Worm (Caenorhabditis elegans) whole organism, L3 larva: ENCODE data around the gene clec-136.
A peak's percentile ranks its signal among the peaks of the same experiment; 100 is the strongest.

Source experiments
- ZK546.5 ChIP-seq: sonication (generic microtip); optimal IDR thresholded peaks from 2 replicates; lab custom pipeline; 2017; ENCODE audit warnings: missing biosample characterization, missing genetic modification characterization
- aly-2 ChIP-seq: fragments of 150-350 bp; optimal IDR thresholded peaks from 2 replicates; lab custom pipeline; 2014; ENCODE audit warnings: missing biosample characterization, missing genetic modification characterization
- ama-1 ChIP-seq: fragments of 150-350 bp; optimal IDR thresholded peaks from 2 replicates; lab custom pipeline; 2018
- ceh-16 ChIP-seq: sonication (generic microtip); optimal IDR thresholded peaks from 2 replicates; lab custom pipeline; 2017; ENCODE audit warnings: missing biosample characterization, missing genetic modification characterization
- ceh-28 ChIP-seq: fragments of 150-350 bp; optimal IDR thresholded peaks from 2 replicates; lab custom pipeline; 2014; ENCODE audit warnings: missing biosample characterization, missing genetic modification reagents, missing genetic modification characterization
- ceh-82 ChIP-seq: fragments of 150-350 bp; optimal IDR thresholded peaks from 2 replicates; lab custom pipeline; 2014; ENCODE audit warnings: missing biosample characterization, missing genetic modification characterization
- ceh-9 ChIP-seq: sonication (generic microtip); optimal IDR thresholded peaks from 2 replicates; lab custom pipeline; 2018; ENCODE audit warnings: missing biosample characterization, missing genetic modification characterization
- egl-27 ChIP-seq: sonication (generic microtip); optimal IDR thresholded peaks from 4 replicates; lab custom pipeline; 2017; ENCODE audit warnings: missing biosample characterization, missing genetic modification reagents, missing genetic modification characterization
- elt-1 ChIP-seq: fragments of 150-350 bp; optimal IDR thresholded peaks from 2 replicates; lab custom pipeline; 2014; ENCODE audit warnings: missing biosample characterization, missing genetic modification characterization
- elt-2 ChIP-seq: sonication (generic microtip); optimal IDR thresholded peaks from 2 replicates; lab custom pipeline; 2016; ENCODE audit warnings: missing genetic modification reagents, mild to moderate bottlenecking, missing genetic modification characterization, missing compliant biosample characterization
- elt-3 ChIP-seq, 3 experiments: fragments of 150-350 bp in 1 of 3; sonication (generic microtip) in 2 of 3; optimal IDR thresholded peaks; 2 replicates in 2 of 3; 4 replicates in 1 of 3; lab custom pipeline; 2014 to 2017; ENCODE audit warnings: missing biosample characterization in 3 of 3, missing genetic modification characterization in 3 of 3
- eor-1 ChIP-seq, 2 experiments: fragments of 150-350 bp; optimal IDR thresholded peaks; 2 replicates each; lab custom pipeline; 2014 to 2018; ENCODE audit warnings: missing biosample characterization in 2 of 2, missing genetic modification characterization in 2 of 2
- fkh-10 ChIP-seq: sonication (generic microtip); optimal IDR thresholded peaks from 2 replicates; lab custom pipeline; 2017; ENCODE audit warnings: missing biosample characterization, missing genetic modification reagents, missing genetic modification characterization
- fkh-2 ChIP-seq: fragments of 150-350 bp; optimal IDR thresholded peaks from 2 replicates; lab custom pipeline; 2014; ENCODE audit warnings: missing biosample characterization, missing genetic modification reagents, missing genetic modification characterization
- fos-1 ChIP-seq: fragments of 150-350 bp; optimal IDR thresholded peaks from 2 replicates; lab custom pipeline; 2014; ENCODE audit warnings: missing biosample characterization, missing genetic modification characterization
- jun-1 ChIP-seq: fragments of 150-350 bp; optimal IDR thresholded peaks from 2 replicates; lab custom pipeline; 2014; ENCODE audit warnings: missing biosample characterization, missing genetic modification reagents, missing genetic modification characterization
- lsy-12 ChIP-seq: sonication (generic microtip); optimal IDR thresholded peaks from 2 replicates; lab custom pipeline; 2016; ENCODE audit warnings: mild to moderate bottlenecking, missing genetic modification characterization, missing compliant biosample characterization
- mdl-1 ChIP-seq: fragments of 150-350 bp; optimal IDR thresholded peaks from 2 replicates; lab custom pipeline; 2014; ENCODE audit warnings: missing biosample characterization, missing genetic modification characterization
- mml-1 ChIP-seq: fragments of 150-350 bp; sonication (generic microtip); optimal IDR thresholded peaks from 3 replicates; lab custom pipeline; 2014; ENCODE audit warnings: missing biosample characterization, missing genetic modification characterization
- nfya-1 ChIP-seq: sonication (generic microtip); optimal IDR thresholded peaks from 2 replicates; lab custom pipeline; 2017; ENCODE audit warnings: missing genetic modification characterization, mild to moderate bottlenecking, missing compliant biosample characterization, antibody characterized with exemption, moderate library complexity; ENCODE audit not compliant: insufficient read depth
- nhr-11 ChIP-seq: fragments of 150-350 bp; optimal IDR thresholded peaks from 2 replicates; lab custom pipeline; 2014; ENCODE audit warnings: missing biosample characterization, missing genetic modification characterization
- nhr-23 ChIP-seq: fragments of 150-350 bp; optimal IDR thresholded peaks from 2 replicates; lab custom pipeline; 2014; ENCODE audit warnings: missing biosample characterization, missing genetic modification reagents, missing genetic modification characterization
- nhr-25 ChIP-seq: sonication (generic microtip); optimal IDR thresholded peaks from 2 replicates; lab custom pipeline; 2017; ENCODE audit warnings: missing biosample characterization, missing genetic modification characterization
- nhr-28 ChIP-seq: fragments of 150-350 bp; optimal IDR thresholded peaks from 2 replicates; lab custom pipeline; 2014; ENCODE audit warnings: missing biosample characterization, missing genetic modification characterization
- pha-4 ChIP-seq: fragments of 150-350 bp; optimal IDR thresholded peaks from 2 replicates; lab custom pipeline; 2014; ENCODE audit warnings: missing biosample characterization, missing genetic modification reagents, missing genetic modification characterization
- pqm-1 ChIP-seq: fragments of 150-350 bp; optimal IDR thresholded peaks from 2 replicates; lab custom pipeline; 2017; ENCODE audit warnings: missing biosample characterization, missing genetic modification characterization, inconsistent platforms
- sea-2 ChIP-seq: fragments of 150-350 bp; sonication (generic microtip); optimal IDR thresholded peaks from 4 replicates; lab custom pipeline; 2014; ENCODE audit warnings: missing biosample characterization, missing genetic modification reagents, missing genetic modification characterization
- skn-1 ChIP-seq: fragments of 150-350 bp; optimal IDR thresholded peaks from 2 replicates; lab custom pipeline; 2014; ENCODE audit warnings: missing biosample characterization, missing genetic modification characterization
- snpc-4 ChIP-seq: fragments of 150-350 bp; optimal IDR thresholded peaks from 2 replicates; lab custom pipeline; 2014; ENCODE audit warnings: missing biosample characterization, missing genetic modification characterization
- tbx-2 ChIP-seq: sonication (generic microtip); optimal IDR thresholded peaks from 2 replicates; lab custom pipeline; 2016; ENCODE audit warnings: mild to moderate bottlenecking, missing genetic modification characterization, missing compliant biosample characterization
- unc-39 ChIP-seq: sonication (generic microtip); optimal IDR thresholded peaks from 4 replicates; lab custom pipeline; 2017; ENCODE audit warnings: missing biosample characterization, missing genetic modification characterization
- unc-62 ChIP-seq: fragments of 150-350 bp; sonication (generic microtip); optimal IDR thresholded peaks from 4 replicates; lab custom pipeline; 2014; ENCODE audit warnings: missing biosample characterization, missing genetic modification reagents, missing genetic modification characterization
- ztf-11 ChIP-seq: fragments of 150-350 bp; optimal IDR thresholded peaks from 2 replicates; lab custom pipeline; 2014; ENCODE audit warnings: missing biosample characterization, missing genetic modification characterization

The clec-136 gene

ce11 chrII:4585327-4585726 lies 31.0 kb downstream of the clec-136 start:
- no peak for TF ChIP-seq fos-1 (tag; lab: Kevin White, UChicago)
- TF ChIP-seq elt-3 (tag; optimal IDR thresholded peaks at IDR 0.05; lab: Kevin White, UChicago), result no peak
- TF ChIP-seq ZK546.5 (tag; lab: Kevin White, UChicago), result no peak
- TF ChIP-seq pha-4 (tag; lab: Kevin White, UChicago), result no peak
- no peak for TF ChIP-seq nhr-28
- TF ChIP-seq fkh-2, result no peak
- no peak for TF ChIP-seq egl-27 (tag; lab: Kevin White, UChicago)
- no peak for TF ChIP-seq ztf-11 (tag; lab: Kevin White, UChicago)
- no peak for TF ChIP-seq nhr-23 (tag; lab: Kevin White, UChicago)
- no peak for TF ChIP-seq jun-1 (tag; lab: Kevin White, UChicago)
- TF ChIP-seq nhr-25 (tag; lab: Kevin White, UChicago), result no peak
- TF ChIP-seq mdl-1 (tag; lab: Kevin White, UChicago), result no peak
- no peak for TF ChIP-seq elt-2 (tag; lab: Kevin White, UChicago)
- no peak for TF ChIP-seq nfya-1 (tag; lab: Kevin White, UChicago)
- no peak for TF ChIP-seq eor-1 (tag; optimal IDR thresholded peaks at IDR 0.05; lab: Kevin White, UChicago)
- no peak for TF ChIP-seq fkh-10
- TF ChIP-seq pqm-1 (tag; lab: Kevin White, UChicago), result no peak
- TF ChIP-seq, all 47 proteins: peak for 0

ce11 chrII:4584313-4584712 lies 32.0 kb downstream of the clec-136 start:
- no peak for TF ChIP-seq pha-4 (tag; lab: Kevin White, UChicago)
- no peak for TF ChIP-seq mml-1 (tag; lab: Kevin White, UChicago)
- no peak for TF ChIP-seq sea-2
- TF ChIP-seq ama-1, result no peak
- no peak for TF ChIP-seq nhr-11
- TF ChIP-seq nfya-1 (tag; lab: Kevin White, UChicago), result no peak
- TF ChIP-seq ceh-9, result no peak
- TF ChIP-seq elt-2 (tag; lab: Kevin White, UChicago), result no peak
- no peak for TF ChIP-seq ceh-28 (tag; lab: Kevin White, UChicago)

- no peak for TF ChIP-seq unc-62
- no peak for TF ChIP-seq snpc-4 (tag; lab: Kevin White, UChicago)
- no peak for TF ChIP-seq unc-39 (tag; lab: Kevin White, UChicago)
- TF ChIP-seq pqm-1 (tag; lab: Kevin White, UChicago), result no peak
- TF ChIP-seq ama-1, result no peak
- TF ChIP-seq ceh-16, result no peak
- TF ChIP-seq elt-1 (tag; lab: Kevin White, UChicago), result peak; percentile 83
- TF ChIP-seq skn-1 (tag; lab: Kevin White, UChicago), result no peak
- no peak for TF ChIP-seq tbx-2
- TF ChIP-seq, all 47 proteins: peak for 1
Measured at ce11 chrII:4583203-4583912, 33.0 kb downstream of the clec-136 start.

- TF ChIP-seq nhr-28 (no peak), lsy-12 (tag; lab: Kevin White, UChicago) (no peak), aly-2 (tag; lab: Kevin White, UChicago) (no peak), ceh-82 (no peak)
Measured at ce11 chrII:4581090-4581489, 35.3 kb downstream of the clec-136 start.

- TF ChIP-seq ZK546.5 (tag; lab: Kevin White, UChicago), result no peak
- peak; percentile 77 for TF ChIP-seq pha-4 (tag; lab: Kevin White, UChicago)
Measured at ce11 chrII:4579920-4580474, 36.3 kb downstream of the clec-136 start.

- TF ChIP-seq eor-1 (tag; optimal IDR thresholded peaks at IDR 0.05; lab: Kevin White, UChicago) (no peak), unc-62 (peak; percentile 58), pqm-1 (tag; lab: Kevin White, UChicago) (no peak), elt-3 (tag; optimal IDR thresholded peaks at IDR 0.05; lab: Kevin White, UChicago) (no peak), lsy-12 (tag; lab: Kevin White, UChicago) (no peak), fkh-10 (no peak), ceh-16 (no peak)
Measured at ce11 chrII:4579375-4579774, 37.0 kb downstream of the clec-136 start.
